Fruit fly (Drosophila melanogaster): Measurements from ENCODE around the gene jumu.

jumu gene

dm6 chr3R:10356563-10357363 lies 6.8 kb downstream of the jumu start (continued):
- TF ChIP-seq ftz-f1 (GFP tag; optimal IDR thresholded peaks at IDR 0.05) (no peak), CG1024 (GFP tag; IDR thresholded peaks at IDR 0.05) (no peak), CG2202 (tag; optimal IDR thresholded peaks at IDR 0.05) (peak; percentile 51), NfI (GFP tag; optimal IDR thresholded peaks at IDR 0.05) (peak; percentile 64), seq (GFP tag; IDR thresholded peaks at IDR 0.05) (no peak), luna (GFP tag; optimal IDR thresholded peaks at IDR 0.05) (no peak), CG4617 (GFP tag; optimal IDR thresholded peaks at IDR 0.05; ENCODE audit: borderline replicate concordance) (peak; percentile 56), CG18262 (tag; optimal IDR thresholded peaks at IDR 0.05) (peak; percentile 89), HmgZ (tag; optimal IDR thresholded peaks at IDR 0.05) (peak; percentile 42), CG4424 (GFP tag; optimal IDR thresholded peaks at IDR 0.05) (peak; percentile 85), Hand (GFP tag; optimal IDR thresholded peaks at IDR 0.05) (peak; percentile 65), maf-S (GFP tag; optimal IDR thresholded peaks at IDR 0.05) (peak; percentile 71), slou (GFP tag; optimal IDR thresholded peaks at IDR 0.05) (peak; percentile 20), toy (GFP tag; IDR thresholded peaks at IDR 0.05) (no peak), kay (GFP tag; optimal IDR thresholded peaks at IDR 0.05) (peak; percentile 63), CG2116 (GFP tag; optimal IDR thresholded peaks at IDR 0.05) (peak; percentile 69), zfh2 (GFP tag; optimal IDR thresholded peaks at IDR 0.05) (peak; percentile 66), dpn (GFP tag; optimal IDR thresholded peaks at IDR 0.05) (peak; percentile 68 to 73), CG12236 (GFP tag; optimal IDR thresholded peaks at IDR 0.05) (peak; percentile 80), sug (tag; optimal IDR thresholded peaks at IDR 0.05) (no peak), CG31224 (GFP tag; IDR thresholded peaks at IDR 0.05) (peak; percentile 72), Lim3 (GFP tag; IDR thresholded peaks at IDR 0.05) (no peak), CG10979 (tag; optimal IDR thresholded peaks at IDR 0.05) (peak; percentile 89), ERR (GFP tag; optimal IDR thresholded peaks at IDR 0.05) (peak; percentile 32), Fer2 (tag; optimal IDR thresholded peaks at IDR 0.05) (peak; percentile 46), Jarid2 (GFP tag; optimal IDR thresholded peaks at IDR 0.05) (peak; percentile 15), Hr51 (GFP tag; optimal IDR thresholded peaks at IDR 0.05) (peak; percentile 72 to 77), CG30403 (GFP tag; optimal IDR thresholded peaks at IDR 0.05) (peak; percentile 88), Meics (GFP tag; optimal IDR thresholded peaks at IDR 0.05) (peak; percentile 78), Usf (GFP tag; optimal IDR thresholded peaks at IDR 0.05) (peak; percentile 59), Sry-β (GFP tag; optimal IDR thresholded peaks at IDR 0.05) (peak; percentile 31), sens-2 (GFP tag; IDR thresholded peaks at IDR 0.05) (no peak), Gsc (GFP tag; IDR thresholded peaks at IDR 0.05) (no peak), Oaz (GFP tag; IDR thresholded peaks at IDR 0.05) (no peak), Fer3 (tag; optimal IDR thresholded peaks at IDR 0.05) (peak; percentile 78), pum (GFP tag; optimal IDR thresholded peaks at IDR 0.05) (peak; percentile 64), MTF-1 (GFP tag; optimal IDR thresholded peaks at IDR 0.05; ENCODE audit: borderline replicate concordance) (peak; percentile 23), yki (optimal IDR thresholded peaks at IDR 0.05) (peak; percentile 62), CG8765 (GFP tag; IDR thresholded peaks at IDR 0.05) (no peak), HHEX (GFP tag; optimal IDR thresholded peaks at IDR 0.05) (peak; percentile 77), CG33557 (GFP tag; optimal IDR thresholded peaks at IDR 0.05) (peak; percentile 67), sd (tag; optimal IDR thresholded peaks at IDR 0.05) (peak; percentile 35), Ptx1 (GFP tag; IDR thresholded peaks at IDR 0.05) (no peak), unc-4 (GFP tag; IDR thresholded peaks at IDR 0.05; ENCODE audit: partially characterized antibody) (no peak), nmo (GFP tag; optimal IDR thresholded peaks at IDR 0.05) (peak; percentile 84), CG11696 (GFP tag; IDR thresholded peaks at IDR 0.05) (no peak), CG14667 (GFP tag; IDR thresholded peaks at IDR 0.05) (no peak), Lhr (GFP tag; optimal IDR thresholded peaks at IDR 0.05) (peak; percentile 55), psq (GFP tag; optimal IDR thresholded peaks at IDR 0.05) (peak; percentile 0), CG2120 (GFP tag; optimal IDR thresholded peaks at IDR 0.05) (peak; percentile 80)
